Worm (Caenorhabditis elegans) whole organism, mixed stage, embryonic: ENCODE results near the gene F25D1.3.

Experiments
- blmp-1 ChIP-seq: fragments of 150-350 bp; optimal IDR thresholded peaks from 2 replicates; lab custom pipeline; 2014; ENCODE audit warnings: missing biosample characterization, missing genetic modification characterization
- ceh-39 ChIP-seq: fragments of 150-350 bp; optimal IDR thresholded peaks from 2 replicates; lab custom pipeline; 2014; ENCODE audit warnings: missing biosample characterization, missing genetic modification characterization
- ceh-43 ChIP-seq: fragments of 200-800 bp; sonication (Bioruptor generic); optimal IDR thresholded peaks from 2 replicates; lab custom pipeline; 2018; ENCODE audit warnings: mild to moderate bottlenecking, missing genetic modification characterization, moderate library complexity, missing compliant biosample characterization
- ceh-83 ChIP-seq: fragments of 200-800 bp; sonication (Bioruptor generic); optimal IDR thresholded peaks from 2 replicates; lab custom pipeline; 2018; ENCODE audit warnings: mild to moderate bottlenecking, missing genetic modification characterization, missing compliant biosample characterization
- ces-1 ChIP-seq: fragments of 150-350 bp; optimal IDR thresholded peaks from 2 replicates; lab custom pipeline; 2014; ENCODE audit warnings: missing biosample characterization, missing genetic modification reagents, missing genetic modification characterization
- cnd-1 ChIP-seq: fragments of 200-800 bp; sonication (Bioruptor generic); optimal IDR thresholded peaks from 2 replicates; lab custom pipeline; 2018; ENCODE audit warnings: mild to moderate bottlenecking, missing genetic modification characterization, missing compliant biosample characterization
- drap-1 ChIP-seq: fragments of 200-800 bp; sonication (Bioruptor generic); optimal IDR thresholded peaks from 3 replicates; lab custom pipeline; 2018; ENCODE audit warnings: mild to moderate bottlenecking, missing genetic modification characterization, missing compliant biosample characterization
- elt-1 ChIP-seq: sonication (generic microtip); optimal IDR thresholded peaks from 2 replicates; lab custom pipeline; 2017; ENCODE audit warnings: missing genetic modification characterization, mild to moderate bottlenecking, missing compliant biosample characterization, antibody characterized with exemption, moderate library complexity, borderline replicate concordance; ENCODE audit not compliant: insufficient read depth
- flh-1 ChIP-seq: fragments of 200-800 bp; sonication (Bioruptor generic); optimal IDR thresholded peaks from 2 replicates; lab custom pipeline; 2018; ENCODE audit warnings: mild to moderate bottlenecking, missing genetic modification characterization, moderate library complexity, missing compliant biosample characterization
- ham-2 ChIP-seq: fragments of 200-800 bp; sonication (Bioruptor generic); optimal IDR thresholded peaks from 2 replicates; lab custom pipeline; 2018; ENCODE audit warnings: mild to moderate bottlenecking, missing genetic modification characterization, missing compliant biosample characterization
- hlh-1 ChIP-seq: fragments of 150-350 bp; optimal IDR thresholded peaks from 2 replicates; lab custom pipeline; 2014; ENCODE audit warnings: missing biosample characterization, missing genetic modification reagents, missing genetic modification characterization
- lin-13 ChIP-seq: fragments of 150-350 bp; optimal IDR thresholded peaks from 2 replicates; lab custom pipeline; 2014; ENCODE audit warnings: missing biosample characterization, missing genetic modification characterization
- lsy-2 ChIP-seq: fragments of 150-350 bp; optimal IDR thresholded peaks from 2 replicates; lab custom pipeline; 2014; ENCODE audit warnings: missing biosample characterization, missing genetic modification characterization
- mab-5 ChIP-seq: fragments of 150-350 bp; optimal IDR thresholded peaks from 2 replicates; lab custom pipeline; 2014; ENCODE audit warnings: missing biosample characterization, missing genetic modification characterization
- mep-1 ChIP-seq: fragments of 150-350 bp; optimal IDR thresholded peaks from 2 replicates; lab custom pipeline; 2017; ENCODE audit warnings: missing biosample characterization, missing genetic modification reagents, missing genetic modification characterization, inconsistent platforms
- nhr-12 ChIP-seq: fragments of 150-350 bp; optimal IDR thresholded peaks from 2 replicates; lab custom pipeline; 2014; ENCODE audit warnings: missing biosample characterization, missing genetic modification characterization
- nhr-2 ChIP-seq: fragments of 150-350 bp; optimal IDR thresholded peaks from 2 replicates; lab custom pipeline; 2014; ENCODE audit warnings: missing biosample characterization, missing genetic modification characterization
- nhr-237 ChIP-seq: fragments of 150-350 bp; optimal IDR thresholded peaks from 2 replicates; lab custom pipeline; 2014; ENCODE audit warnings: missing biosample characterization, missing genetic modification characterization
- nhr-28 ChIP-seq: fragments of 150-350 bp; optimal IDR thresholded peaks from 2 replicates; lab custom pipeline; 2014; ENCODE audit warnings: missing biosample characterization, missing genetic modification characterization
- nhr-76 ChIP-seq: sonication (generic microtip); optimal IDR thresholded peaks from 2 replicates; lab custom pipeline; 2017; ENCODE audit warnings: missing biosample characterization, missing genetic modification characterization
- sem-2 ChIP-seq: fragments of 200-800 bp; sonication (Bioruptor generic); optimal IDR thresholded peaks from 2 replicates; lab custom pipeline; 2018; ENCODE audit warnings: mild to moderate bottlenecking, missing genetic modification characterization, missing compliant biosample characterization
- snpc-4 ChIP-seq: fragments of 150-350 bp; optimal IDR thresholded peaks from 2 replicates; lab custom pipeline; 2014; ENCODE audit warnings: missing biosample characterization, missing genetic modification characterization
- sptf-1 ChIP-seq: sonication (generic microtip); optimal IDR thresholded peaks from 2 replicates; lab custom pipeline; 2017; ENCODE audit warnings: mild to moderate bottlenecking, missing genetic modification characterization, moderate library complexity, missing compliant biosample characterization
- tbx-8 ChIP-seq: fragments of 200-800 bp; sonication (Bioruptor generic); optimal IDR thresholded peaks from 2 replicates; lab custom pipeline; 2018; ENCODE audit warnings: mild to moderate bottlenecking, missing genetic modification characterization, moderate library complexity, missing compliant biosample characterization
- unc-120 ChIP-seq: sonication (generic microtip); optimal IDR thresholded peaks from 2 replicates; lab custom pipeline; 2017; ENCODE audit warnings: missing genetic modification characterization, missing compliant biosample characterization; ENCODE audit not compliant: poor library complexity, severe bottlenecking
- unc-62 ChIP-seq: fragments of 150-350 bp; optimal IDR thresholded peaks from 2 replicates; lab custom pipeline; 2014; ENCODE audit warnings: missing biosample characterization, missing genetic modification reagents, missing genetic modification characterization
- ztf-11 ChIP-seq: fragments of 150-350 bp; optimal IDR thresholded peaks from 2 replicates; lab custom pipeline; 2014; ENCODE audit warnings: missing biosample characterization, missing genetic modification characterization

F25D1.3 gene

DNA sequence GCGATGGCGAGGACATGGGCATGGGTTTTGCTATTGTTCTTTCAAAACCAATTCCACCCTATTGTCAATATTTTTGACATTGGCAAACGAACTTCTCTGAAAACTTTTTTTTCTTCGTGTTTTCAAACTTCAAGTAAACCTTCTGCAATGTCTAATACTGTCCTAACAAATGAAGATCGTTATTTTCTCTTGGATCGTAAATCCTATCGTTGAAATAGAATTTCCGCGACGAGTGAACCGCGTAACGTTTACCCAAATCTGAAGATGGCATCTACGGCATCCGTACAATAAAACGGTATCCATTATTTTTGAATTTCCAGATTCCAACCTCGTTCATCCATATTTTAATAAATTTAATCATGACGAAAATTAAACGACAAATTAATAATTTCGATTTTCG is 23.0 kb upstream of the F25D1.3 start, which contains the start of gene C35A5.5:
Gene C35A5.5 (plus strand): TSS at position 301 of the 400 bp plus-strand sequence.
- TF ChIP-seq ham-2 (GFP tag; lab: Kevin White, UChicago) (no peak), elt-1 (no peak), hlh-1 (tag; lab: Kevin White, UChicago) (no peak), cnd-1 (tag; lab: Kevin White, UChicago) (no peak), nhr-237 (tag; lab: Kevin White, UChicago) (no peak), nhr-76 (tag; lab: Kevin White, UChicago) (no peak), ztf-11 (tag; lab: Kevin White, UChicago) (no peak), nhr-2 (tag; lab: Kevin White, UChicago) (no peak), snpc-4 (tag; lab: Kevin White, UChicago) (no peak), mep-1 (tag; lab: Kevin White, UChicago) (no peak), sptf-1 (no peak), lin-13 (tag; lab: Kevin White, UChicago) (no peak), unc-120 (no peak), lsy-2 (no peak), ces-1 (GFP tag; lab: Kevin White, UChicago) (no peak)
- TF ChIP-seq, all 35 proteins: peak for 0

DNA sequence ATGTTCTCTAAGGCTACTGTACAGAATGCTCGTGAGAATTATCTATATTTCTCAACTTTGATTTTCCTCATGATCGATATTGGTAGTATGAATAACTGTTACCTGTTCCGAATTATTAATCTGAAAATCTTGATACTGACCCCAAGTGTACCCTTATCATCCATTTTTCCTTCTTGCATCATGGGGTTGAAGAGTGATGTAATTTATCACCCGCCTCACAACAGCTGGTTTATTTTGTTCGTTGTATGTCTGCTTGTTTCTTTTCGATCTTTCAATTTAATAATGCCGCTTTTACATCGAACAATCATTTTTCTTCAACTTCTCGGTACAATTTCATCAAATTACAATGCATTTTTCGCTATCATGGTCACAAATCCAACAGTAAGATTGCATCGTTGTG is 19.7 kb upstream of the F25D1.3 start, which contains the start of gene C35A5.6:
Gene C35A5.6 (plus strand): TSS at position 283 of the 400 bp plus-strand sequence.
- TF ChIP-seq lin-13 (tag; lab: Kevin White, UChicago) (no peak), drap-1 (GFP tag; lab: Kevin White, UChicago) (no peak), ceh-39 (no peak), ces-1 (GFP tag; lab: Kevin White, UChicago) (no peak), ceh-83 (GFP tag; lab: Kevin White, UChicago) (no peak)

DNA sequence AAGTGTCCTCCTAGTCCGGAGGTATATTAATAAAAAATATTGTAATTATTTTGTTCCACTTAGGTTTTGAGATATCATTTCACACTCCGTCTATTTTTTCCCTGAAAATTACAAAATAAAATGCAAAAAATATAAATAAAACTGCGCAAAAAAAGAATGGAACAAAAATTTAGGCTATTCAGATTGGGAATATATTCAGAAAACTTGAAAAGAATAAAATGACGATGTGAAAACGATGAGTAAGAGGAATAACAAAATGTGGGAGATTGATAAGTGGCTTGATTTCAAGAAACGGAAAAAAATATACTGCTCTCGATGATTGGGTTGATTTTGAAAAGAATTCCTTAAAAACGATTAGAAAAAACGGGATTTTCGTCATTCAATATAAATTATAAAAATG is 14.3 kb upstream of the F25D1.3 start, which contains the start of gene dmsr-8:
Gene dmsr-8 (minus strand): TSS at position 101 of the 400 bp plus-strand sequence.
- no peak for TF ChIP-seq tbx-8 (GFP tag; lab: Kevin White, UChicago)
- no peak for TF ChIP-seq elt-1
- TF ChIP-seq hlh-1 (tag; lab: Kevin White, UChicago), result no peak
- no peak for TF ChIP-seq nhr-28 (tag; lab: Kevin White, UChicago)
- TF ChIP-seq lsy-2, result no peak
- TF ChIP-seq sem-2 (GFP tag; lab: Kevin White, UChicago), result no peak
- no peak for TF ChIP-seq unc-62
- TF ChIP-seq flh-1 (GFP tag; lab: Kevin White, UChicago), result no peak
- no peak for TF ChIP-seq nhr-76 (tag; lab: Kevin White, UChicago)
- no peak for TF ChIP-seq nhr-12 (tag; lab: Kevin White, UChicago)
- TF ChIP-seq snpc-4 (tag; lab: Kevin White, UChicago), result no peak

DNA sequence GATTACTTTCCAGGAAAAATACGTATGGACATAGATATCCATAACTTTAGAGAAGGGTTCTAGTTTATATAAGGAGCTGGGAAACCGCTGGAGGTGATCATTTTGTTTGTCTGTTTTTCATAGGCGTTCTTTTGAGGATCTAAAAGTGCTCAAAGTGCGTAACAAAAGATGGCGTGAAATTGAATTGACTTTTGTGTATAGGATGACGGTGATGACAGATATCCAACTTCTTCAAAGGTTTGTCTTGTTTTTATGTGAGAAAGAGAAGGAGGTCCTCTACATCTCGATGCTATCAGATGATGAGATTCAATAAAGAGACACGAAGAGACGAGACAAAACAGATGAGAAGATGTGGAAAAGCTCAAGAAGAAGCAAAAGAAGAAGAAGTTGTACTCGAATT is 11.8 kb upstream of the F25D1.3 start:
- TF ChIP-seq nhr-76 (tag; lab: Kevin White, UChicago), result no peak
- TF ChIP-seq hlh-1 (tag; lab: Kevin White, UChicago), result no peak
- TF ChIP-seq ces-1 (GFP tag; lab: Kevin White, UChicago), result peak; percentile 48

- TF ChIP-seq unc-62, result no peak
- TF ChIP-seq unc-120, result peak; percentile 46
- TF ChIP-seq lsy-2, result peak; percentile 25
- TF ChIP-seq mep-1 (tag; lab: Kevin White, UChicago), result peak; percentile 2
- TF ChIP-seq sptf-1, result no peak
- TF ChIP-seq ceh-43 (GFP tag; lab: Kevin White, UChicago), result no peak
These were observed 2.6 kb upstream of the F25D1.3 start, which contains the start of the genes C35A5.8 and hda-11 for ce11 chrV:10525902-10526301. TSS of gene C35A5.8 (minus strand) at chrV:10525908. TSS of gene hda-11 (plus strand) at chrV:10526184.

DNA sequence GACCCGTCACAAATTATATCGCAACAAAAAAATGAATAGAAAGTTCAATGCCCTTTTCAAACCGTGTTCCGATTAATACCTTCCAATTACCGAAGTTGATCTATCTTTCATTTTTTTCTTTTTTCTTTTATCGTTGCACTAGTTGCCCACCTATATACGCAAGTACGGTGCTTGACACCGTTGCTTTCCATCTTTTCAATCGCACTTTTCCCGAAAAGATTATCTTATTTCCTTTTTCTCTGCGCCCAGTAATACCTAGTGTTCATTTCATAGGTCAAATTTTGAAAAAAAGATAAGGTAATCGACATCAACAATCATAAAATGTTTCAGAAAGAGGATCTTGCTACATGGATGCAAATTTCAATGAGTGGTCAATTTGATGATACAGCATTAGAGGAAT is 1.1 kb downstream of the F25D1.3 start:
- TF ChIP-seq blmp-1 (tag; lab: Kevin White, UChicago) (no peak), lin-13 (tag; lab: Kevin White, UChicago) (no peak), sptf-1 (no peak), drap-1 (GFP tag; lab: Kevin White, UChicago) (no peak), snpc-4 (tag; lab: Kevin White, UChicago) (no peak), hlh-1 (tag; lab: Kevin White, UChicago) (no peak), ztf-11 (tag; lab: Kevin White, UChicago) (no peak), lsy-2 (no peak), nhr-2 (tag; lab: Kevin White, UChicago) (no peak), nhr-12 (tag; lab: Kevin White, UChicago) (no peak), sem-2 (GFP tag; lab: Kevin White, UChicago) (no peak), ceh-43 (GFP tag; lab: Kevin White, UChicago) (no peak), mab-5 (no peak)
